In the genomic region with DNA sequence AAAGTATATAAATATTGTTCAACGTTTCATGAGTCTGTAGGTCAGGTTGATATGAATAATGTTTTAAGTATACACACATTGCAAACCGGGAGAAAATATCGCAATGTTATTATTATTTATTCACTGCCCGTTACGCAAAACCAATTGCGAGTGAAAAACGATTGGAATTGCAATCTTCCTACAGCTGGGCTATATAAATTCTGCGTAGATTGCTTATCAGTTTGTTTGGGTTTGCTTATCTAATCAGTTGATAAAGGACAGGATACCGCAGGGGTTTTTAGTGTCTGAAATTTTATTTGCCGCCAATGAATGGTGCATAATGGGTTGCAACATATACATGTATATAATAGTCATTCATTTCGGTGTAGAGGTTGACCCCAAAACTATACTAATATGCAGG, we compare ENCODE assay signal across 4 fruit fly cellular contexts.
A peak's percentile ranks its signal among the peaks of the same experiment; 100 is the strongest.
TF ChIP-seq lines count a peak whose summit lies in the region.

No protein-coding gene starts in this region.

- TF ChIP-seq CTCF in whole organism, embryonic (GFP tag; optimal IDR thresholded peaks at IDR 0.05; lab: Kevin White, UChicago): no peak

TF ChIP-seq in whole organism, adult, 20 proteins besides CTCF, POLR2A, EP300 and RAD21:
- no peak for TF ChIP-seq bab1 (GFP tag; optimal IDR thresholded peaks at IDR 0.05; lab: Kevin White, UChicago)
- no peak for TF ChIP-seq CG12768 (GFP tag; optimal IDR thresholded peaks at IDR 0.05; lab: Kevin White, UChicago)
- TF ChIP-seq CG14711 (tag; optimal IDR thresholded peaks at IDR 0.05; lab: Kevin White, UChicago): no peak
- no peak for TF ChIP-seq CG7101 (tag; optimal IDR thresholded peaks at IDR 0.05; lab: Kevin White, UChicago)
- peak; percentile 31 for TF ChIP-seq cic (GFP tag; optimal IDR thresholded peaks at IDR 0.05; lab: Kevin White, UChicago)
- TF ChIP-seq Crg-1 (GFP tag; optimal IDR thresholded peaks at IDR 0.05; lab: Kevin White, UChicago): no peak
- no peak for TF ChIP-seq Clk (GFP tag; optimal IDR thresholded peaks at IDR 0.05; lab: Kevin White, UChicago)
- no peak for TF ChIP-seq Hr96 (GFP tag; optimal IDR thresholded peaks at IDR 0.05; lab: Kevin White, UChicago)
- no peak for TF ChIP-seq toe (GFP tag; optimal IDR thresholded peaks at IDR 0.05; lab: Kevin White, UChicago)
- TF ChIP-seq CG11617 (GFP tag; optimal IDR thresholded peaks at IDR 0.05; lab: Kevin White, UChicago): no peak
- peak; percentile 78 for TF ChIP-seq kay (GFP tag; lab: Kevin White, UChicago; ENCODE audit: borderline replicate concordance)
- no peak for TF ChIP-seq tj (GFP tag; optimal IDR thresholded peaks at IDR 0.05; lab: Kevin White, UChicago)
- TF ChIP-seq pad (GFP tag; optimal IDR thresholded peaks at IDR 0.05; lab: Kevin White, UChicago): no peak
- no peak for TF ChIP-seq CG7045 (GFP tag; optimal IDR thresholded peaks at IDR 0.05; lab: Kevin White, UChicago)
TF ChIP-seq in whole organism, adult: peak in this region for 2.

TF ChIP-seq in whole organism, embryonic, 481 proteins besides CTCF, POLR2A, EP300 and RAD21 (continues in another document):
- peak; percentile 21 for TF ChIP-seq nom (GFP tag; optimal IDR thresholded peaks at IDR 0.05; lab: Kevin White, UChicago)
- no peak for TF ChIP-seq HmgD (GFP tag; optimal IDR thresholded peaks at IDR 0.05; lab: Kevin White, UChicago)
- no peak for TF ChIP-seq ham (GFP tag; IDR thresholded peaks at IDR 0.05; lab: Robert Waterston, UW)
- TF ChIP-seq Atf6 (GFP tag; IDR thresholded peaks at IDR 0.05; lab: Robert Waterston, UW): no peak
- TF ChIP-seq Blimp-1 (GFP tag; optimal IDR thresholded peaks at IDR 0.05; lab: Kevin White, UChicago): no peak
- no peak for TF ChIP-seq row (GFP tag; IDR thresholded peaks at IDR 0.05; lab: Robert Waterston, UW)
- no peak for TF ChIP-seq CG17328 (GFP tag; IDR thresholded peaks at IDR 0.05; lab: Robert Waterston, UW)
- peak; percentile 44; the same call in 1 of the 2 replicates for TF ChIP-seq GATAe (GFP tag; conservative IDR thresholded peaks at IDR 0.05; lab: Robert Waterston, UW)
- TF ChIP-seq CG30403 (GFP tag; optimal IDR thresholded peaks at IDR 0.05; lab: Kevin White, UChicago): no peak
- TF ChIP-seq CG3847 (GFP tag; IDR thresholded peaks at IDR 0.05; lab: Robert Waterston, UW): no peak
- TF ChIP-seq E2f1 (GFP tag; IDR thresholded peaks at IDR 0.05; lab: Robert Waterston, UW): no peak
- TF ChIP-seq gro (GFP tag; optimal IDR thresholded peaks at IDR 0.05; lab: Kevin White, UChicago): no peak
- no peak for TF ChIP-seq CG6791 (GFP tag; IDR thresholded peaks at IDR 0.05; lab: Robert Waterston, UW; ENCODE audit: partially characterized antibody)
- no peak for TF ChIP-seq dmrt99B (tag; optimal IDR thresholded peaks at IDR 0.05; lab: Kevin White, UChicago)
- TF ChIP-seq trh (GFP tag; optimal IDR thresholded peaks at IDR 0.05; lab: Kevin White, UChicago): no peak
- TF ChIP-seq CG42726 (GFP tag; IDR thresholded peaks at IDR 0.05; lab: Robert Waterston, UW; ENCODE audit: partially characterized antibody): no peak
- no peak for TF ChIP-seq NfI (GFP tag; optimal IDR thresholded peaks at IDR 0.05; lab: Kevin White, UChicago)
- TF ChIP-seq sd (tag; optimal IDR thresholded peaks at IDR 0.05; lab: Kevin White, UChicago): peak; percentile 55
- TF ChIP-seq CG17385 (GFP tag; optimal IDR thresholded peaks at IDR 0.05; lab: Kevin White, UChicago): no peak
- TF ChIP-seq jumu (GFP tag; optimal IDR thresholded peaks at IDR 0.05; lab: Kevin White, UChicago): no peak
- TF ChIP-seq Pdp1 (GFP tag; optimal IDR thresholded peaks at IDR 0.05; lab: Kevin White, UChicago): peak in 1 of 2 experiments; percentile 72
- no peak for TF ChIP-seq mirr (GFP tag; optimal IDR thresholded peaks at IDR 0.05; lab: Kevin White, UChicago)
- no peak for TF ChIP-seq Ada2b (GFP tag; IDR thresholded peaks at IDR 0.05; lab: Robert Waterston, UW)
- TF ChIP-seq Hand (GFP tag; optimal IDR thresholded peaks at IDR 0.05; lab: Kevin White, UChicago): no peak
- TF ChIP-seq NC2β (GFP tag; optimal IDR thresholded peaks at IDR 0.05; lab: Kevin White, UChicago): no peak
- peak; percentile 28 for TF ChIP-seq Med (GFP tag; lab: Kevin White, UChicago)

TF ChIP-seq in whole organism, prepupa, 60 proteins besides CTCF, POLR2A, EP300 and RAD21:
- TF ChIP-seq Sox102F (GFP tag; optimal IDR thresholded peaks at IDR 0.05; lab: Kevin White, UChicago) (no peak), vri (GFP tag; optimal IDR thresholded peaks at IDR 0.05; lab: Kevin White, UChicago) (peak; percentile 91), OdsH (GFP tag; optimal IDR thresholded peaks at IDR 0.05; lab: Kevin White, UChicago) (no peak), Eip78C (GFP tag; lab: Kevin White, UChicago) (peak; percentile 43), svp (GFP tag; lab: Kevin White, UChicago) (peak; percentile 84), Eip93F (GFP tag; optimal IDR thresholded peaks at IDR 0.05; lab: Kevin White, UChicago) (peak; percentile 37), net (GFP tag; optimal IDR thresholded peaks at IDR 0.05; lab: Kevin White, UChicago) (no peak), cyc (GFP tag; optimal IDR thresholded peaks at IDR 0.05; lab: Kevin White, UChicago) (no peak)
TF ChIP-seq in whole organism, prepupa: peak in this region for 4.

TF ChIP-seq in whole organism, wandering third instar larva, 38 proteins besides CTCF, POLR2A, EP300 and RAD21:
- TF ChIP-seq GATAd (GFP tag; optimal IDR thresholded peaks at IDR 0.05; lab: Kevin White, UChicago) (no peak), CG9705 (GFP tag; optimal IDR thresholded peaks at IDR 0.05; lab: Kevin White, UChicago) (no peak), foxo (GFP tag; optimal IDR thresholded peaks at IDR 0.05; lab: Kevin White, UChicago) (no peak), Dif (GFP tag; optimal IDR thresholded peaks at IDR 0.05; lab: Kevin White, UChicago; ENCODE audit: partially characterized antibody) (no peak), lola (GFP tag; optimal IDR thresholded peaks at IDR 0.05; lab: Kevin White, UChicago) (no peak), dsf (GFP tag; optimal IDR thresholded peaks at IDR 0.05; lab: Kevin White, UChicago; ENCODE audit: borderline replicate concordance) (no peak), Hnf4 (GFP tag; optimal IDR thresholded peaks at IDR 0.05; lab: Kevin White, UChicago) (no peak), Dfd (GFP tag; optimal IDR thresholded peaks at IDR 0.05; lab: Kevin White, UChicago) (no peak), fru (GFP tag; optimal IDR thresholded peaks at IDR 0.05; lab: Kevin White, UChicago) (no peak), ey (GFP tag; optimal IDR thresholded peaks at IDR 0.05; lab: Kevin White, UChicago) (no peak), OdsH (GFP tag; optimal IDR thresholded peaks at IDR 0.05; lab: Kevin White, UChicago) (no peak), Mio (GFP tag; optimal IDR thresholded peaks at IDR 0.05; lab: Kevin White, UChicago) (no peak), N (GFP tag; optimal IDR thresholded peaks at IDR 0.05; lab: Kevin White, UChicago) (no peak), HLH106 (tag; optimal IDR thresholded peaks at IDR 0.05; lab: Kevin White, UChicago) (no peak), rgr (GFP tag; optimal IDR thresholded peaks at IDR 0.05; lab: Kevin White, UChicago) (no peak), Hr78 (GFP tag; optimal IDR thresholded peaks at IDR 0.05; lab: Kevin White, UChicago) (no peak), Abd-B (GFP tag; optimal IDR thresholded peaks at IDR 0.05; lab: Kevin White, UChicago) (no peak), sage (GFP tag; optimal IDR thresholded peaks at IDR 0.05; lab: Kevin White, UChicago) (peak; percentile 20), psq (GFP tag; optimal IDR thresholded peaks at IDR 0.05; lab: Kevin White, UChicago) (no peak), Rel (GFP tag; optimal IDR thresholded peaks at IDR 0.05; lab: Kevin White, UChicago) (no peak), Rel (tag; optimal IDR thresholded peaks at IDR 0.05; lab: Kevin White, UChicago) (peak; percentile 71), h (GFP tag; optimal IDR thresholded peaks at IDR 0.05; lab: Kevin White, UChicago) (peak; percentile 14), pan (optimal IDR thresholded peaks at IDR 0.05; lab: Kevin White, UChicago) (no peak), woc (GFP tag; optimal IDR thresholded peaks at IDR 0.05; lab: Kevin White, UChicago) (no peak), tai (GFP tag; optimal IDR thresholded peaks at IDR 0.05; lab: Kevin White, UChicago) (no peak), dl (GFP tag; optimal IDR thresholded peaks at IDR 0.05; lab: Kevin White, UChicago; ENCODE audit: insufficient read depth in 1 of 2, partially characterized antibody in 2 of 2) (no peak), jim (GFP tag; optimal IDR thresholded peaks at IDR 0.05; lab: Kevin White, UChicago) (no peak), sv (GFP tag; optimal IDR thresholded peaks at IDR 0.05; lab: Kevin White, UChicago) (no peak), Hr83 (GFP tag; optimal IDR thresholded peaks at IDR 0.05; lab: Kevin White, UChicago; ENCODE audit: poor library complexity, severe bottlenecking) (no peak), CG32264 (GFP tag; optimal IDR thresholded peaks at IDR 0.05; lab: Kevin White, UChicago) (no peak), Myc (optimal IDR thresholded peaks at IDR 0.05; lab: Kevin White, UChicago) (no peak), usp (GFP tag; optimal IDR thresholded peaks at IDR 0.05; lab: Kevin White, UChicago) (no peak), dmrt93B (GFP tag; optimal IDR thresholded peaks at IDR 0.05; lab: Kevin White, UChicago) (no peak), br (GFP tag; optimal IDR thresholded peaks at IDR 0.05; lab: Kevin White, UChicago) (no peak), CrebA (GFP tag; optimal IDR thresholded peaks at IDR 0.05; lab: Kevin White, UChicago; ENCODE audit: borderline replicate concordance) (peak; percentile 66)
TF ChIP-seq in whole organism, wandering third instar larva: peak in this region for 4.
